Worm (Caenorhabditis elegans): Measurements from ENCODE around the gene R53.8.

The R53.8 gene

DNA sequence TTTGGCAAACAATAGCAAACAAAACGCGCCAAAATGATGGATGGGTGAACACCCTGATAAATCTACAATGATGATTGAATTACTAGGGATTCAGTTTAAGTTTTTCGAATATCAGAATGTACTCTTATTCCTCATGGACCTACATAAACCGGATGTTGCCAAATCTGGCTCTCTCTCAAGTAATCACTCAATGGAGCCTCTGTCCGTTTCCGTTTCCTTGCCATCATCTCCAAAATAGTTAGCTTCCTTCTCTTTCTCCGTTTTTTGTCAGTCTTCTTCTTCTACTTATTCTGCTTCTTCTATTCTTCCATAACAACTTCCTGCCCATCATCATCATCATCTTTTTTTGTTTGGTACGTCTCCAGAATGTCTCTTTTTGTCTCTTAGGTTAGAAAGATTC lies 11.2 kb upstream of the R53.8 start:
- TF ChIP-seq ztf-23 (GFP tag; IDR thresholded peaks at IDR 0.05), result no peak
- TF ChIP-seq ref-1 (GFP tag; conservative IDR thresholded peaks at IDR 0.05), result no peak
- TF ChIP-seq ztf-29 (GFP tag; IDR thresholded peaks at IDR 0.05), result no peak
- TF ChIP-seq med-1 (GFP tag; optimal IDR thresholded peaks at IDR 0.05; ENCODE audit: insufficient read depth), result no peak
- TF ChIP-seq klf-2 (GFP tag; conservative IDR thresholded peaks at IDR 0.05), result no peak
- TF ChIP-seq T22C8.4 (GFP tag; IDR thresholded peaks at IDR 0.05), result no peak
- no peak for TF ChIP-seq tab-1 (GFP tag; IDR thresholded peaks at IDR 0.05)
- TF ChIP-seq cog-1 (tag; optimal IDR thresholded peaks at IDR 0.05), result no peak
- TF ChIP-seq flt-1 (GFP tag; IDR thresholded peaks at IDR 0.05), result no peak

DNA sequence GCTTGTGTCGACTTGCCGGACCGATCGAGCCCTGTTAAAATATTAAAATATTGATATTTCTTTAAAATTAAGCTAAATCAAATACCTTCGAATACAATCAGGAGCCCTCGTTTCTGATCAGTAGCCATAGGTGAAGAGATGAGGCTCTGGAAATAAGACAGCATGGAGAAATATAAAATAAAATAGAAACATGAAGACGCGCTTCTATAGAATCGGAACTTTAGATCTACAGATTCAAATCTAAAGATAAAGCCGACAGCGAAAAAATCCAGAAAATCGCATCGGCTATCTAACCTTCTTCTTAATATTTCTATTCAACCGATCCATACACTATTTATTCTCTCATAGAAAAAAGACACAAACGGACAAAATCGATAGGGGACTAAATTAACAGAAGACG lies 9.6 kb upstream of the R53.8 start, which contains the start of gene dtmk-1:
Gene dtmk-1, minus strand, starts transcription at position 146 of the 400 bp plus-strand sequence.
- TF ChIP-seq T22C8.4 (GFP tag; IDR thresholded peaks at IDR 0.05) (no peak), flt-1 (GFP tag; IDR thresholded peaks at IDR 0.05) (no peak), ztf-23 (GFP tag; IDR thresholded peaks at IDR 0.05) (no peak), cog-1 (tag; optimal IDR thresholded peaks at IDR 0.05) (no peak), tab-1 (GFP tag; IDR thresholded peaks at IDR 0.05) (no peak), klf-2 (GFP tag; conservative IDR thresholded peaks at IDR 0.05) (no peak), med-1 (GFP tag; optimal IDR thresholded peaks at IDR 0.05; ENCODE audit: insufficient read depth) (no peak), ztf-29 (GFP tag; IDR thresholded peaks at IDR 0.05) (no peak), ref-1 (GFP tag; conservative IDR thresholded peaks at IDR 0.05) (no peak)

DNA sequence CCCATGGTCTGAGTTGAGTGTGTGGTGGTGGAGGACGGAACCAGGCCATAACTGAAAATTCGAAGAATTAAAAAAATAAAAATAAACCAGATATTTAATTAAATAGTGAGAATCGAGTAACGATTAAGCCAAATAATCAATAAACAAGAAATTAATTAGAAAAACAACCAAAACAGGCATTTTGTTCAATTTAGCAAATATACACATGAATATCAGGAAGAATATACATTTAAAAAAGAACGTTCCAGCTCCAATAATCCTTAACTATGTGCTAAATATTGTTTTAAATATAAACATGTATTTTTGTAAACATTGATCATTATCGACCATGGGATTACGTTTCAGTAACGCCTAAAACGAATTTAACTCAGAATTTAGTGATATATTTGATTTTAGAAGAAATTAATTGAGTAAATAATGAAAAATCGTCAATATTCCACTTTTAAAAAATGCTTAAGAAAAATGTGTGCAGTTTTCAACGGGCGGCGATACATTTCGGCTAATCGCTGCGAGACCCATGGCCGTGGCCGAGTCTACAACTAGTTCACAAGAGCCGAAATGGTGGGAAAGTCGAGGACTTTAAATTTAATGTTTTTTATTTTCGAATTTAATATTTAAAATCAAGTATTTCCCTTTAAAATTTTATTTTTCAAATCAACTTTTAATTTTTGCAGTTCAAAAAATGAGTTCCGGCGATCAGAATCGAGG lies 8.4 kb upstream of the R53.8 start, which contains the start of the genes R53.4 and psf-1:
Gene R53.4, minus strand, starts transcription at position 51 of the 708 bp plus-strand sequence.
Gene psf-1, plus strand, starts transcription at position 675 of the 708 bp plus-strand sequence.
- TF ChIP-seq T22C8.4 (GFP tag; IDR thresholded peaks at IDR 0.05), result no peak
- TF ChIP-seq ztf-23 (GFP tag; IDR thresholded peaks at IDR 0.05), result no peak
- TF ChIP-seq med-1 (GFP tag; optimal IDR thresholded peaks at IDR 0.05; ENCODE audit: insufficient read depth), result no peak
- TF ChIP-seq flt-1 (GFP tag; IDR thresholded peaks at IDR 0.05), result no peak
- no peak for TF ChIP-seq tab-1 (GFP tag; IDR thresholded peaks at IDR 0.05)
- TF ChIP-seq cog-1 (tag; optimal IDR thresholded peaks at IDR 0.05), result no peak

DNA sequence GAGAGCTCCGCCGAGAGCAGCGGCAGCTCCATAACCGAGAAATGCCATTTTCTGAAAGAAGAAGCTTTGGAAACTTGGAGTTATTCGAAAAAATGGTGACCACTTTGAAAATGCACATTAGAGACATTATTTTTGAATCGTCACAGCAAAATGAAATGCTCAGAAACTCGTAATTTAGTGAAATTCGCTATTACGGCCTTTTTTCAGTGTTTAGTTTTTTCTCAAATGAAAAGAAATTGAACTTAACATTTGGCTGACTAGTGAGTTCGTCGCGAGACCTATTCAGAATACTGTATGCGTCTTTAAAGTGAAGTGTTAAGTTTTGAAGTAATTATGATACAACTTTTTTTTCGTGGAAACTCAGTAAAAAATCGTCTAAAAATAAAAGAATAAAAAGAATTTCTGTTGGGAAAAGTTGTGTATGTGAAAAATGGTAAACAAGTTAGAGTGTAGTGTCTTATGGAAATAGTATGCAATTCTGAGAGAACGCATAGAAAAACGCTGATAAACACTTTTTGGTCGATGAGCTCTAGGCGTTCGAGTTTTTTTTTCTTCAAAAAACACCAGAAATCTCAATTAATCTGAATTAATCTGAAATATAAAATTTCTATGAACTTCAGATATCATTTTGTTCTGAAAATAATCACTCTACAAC lies 5.9 kb upstream of the R53.8 start, which contains the start of gene R53.5:
Gene R53.5, minus strand, starts transcription at position 51 of the 655 bp plus-strand sequence.
- TF ChIP-seq ztf-23 (GFP tag; IDR thresholded peaks at IDR 0.05) (no peak), cog-1 (tag; optimal IDR thresholded peaks at IDR 0.05) (no peak), klf-2 (GFP tag; conservative IDR thresholded peaks at IDR 0.05) (no peak), tab-1 (GFP tag; IDR thresholded peaks at IDR 0.05) (no peak), T22C8.4 (GFP tag; IDR thresholded peaks at IDR 0.05) (no peak), flt-1 (GFP tag; IDR thresholded peaks at IDR 0.05) (no peak), ref-1 (GFP tag; conservative IDR thresholded peaks at IDR 0.05) (no peak), med-1 (GFP tag; optimal IDR thresholded peaks at IDR 0.05; ENCODE audit: insufficient read depth) (no peak)

DNA sequence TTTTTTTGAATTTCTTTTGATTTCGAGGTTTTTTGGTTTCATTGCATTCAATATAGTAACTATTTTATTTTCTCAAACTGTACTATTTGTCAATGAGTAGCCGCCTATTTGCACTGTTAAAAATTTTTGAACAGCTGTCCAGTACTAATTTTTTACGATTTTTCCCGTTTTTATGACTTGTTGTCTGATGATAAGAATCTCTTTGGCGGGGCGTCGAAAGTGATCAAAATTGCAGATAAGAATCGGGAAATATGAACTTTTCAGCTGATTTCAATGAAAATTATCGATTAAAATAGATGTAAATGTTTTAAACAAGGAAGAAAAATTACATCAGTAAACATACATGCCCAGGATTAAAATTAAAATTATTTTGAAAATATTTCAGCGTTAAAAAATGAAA lies 2.3 kb upstream of the R53.8 start:
- TF ChIP-seq ztf-29 (GFP tag; IDR thresholded peaks at IDR 0.05) (no peak), med-1 (GFP tag; optimal IDR thresholded peaks at IDR 0.05; ENCODE audit: insufficient read depth) (no peak), flt-1 (GFP tag; IDR thresholded peaks at IDR 0.05) (no peak), ztf-23 (GFP tag; IDR thresholded peaks at IDR 0.05) (no peak), ref-1 (GFP tag; conservative IDR thresholded peaks at IDR 0.05) (no peak), cog-1 (tag; optimal IDR thresholded peaks at IDR 0.05) (no peak), tab-1 (GFP tag; IDR thresholded peaks at IDR 0.05) (no peak), T22C8.4 (GFP tag; IDR thresholded peaks at IDR 0.05) (no peak), klf-2 (GFP tag; conservative IDR thresholded peaks at IDR 0.05) (no peak)

DNA sequence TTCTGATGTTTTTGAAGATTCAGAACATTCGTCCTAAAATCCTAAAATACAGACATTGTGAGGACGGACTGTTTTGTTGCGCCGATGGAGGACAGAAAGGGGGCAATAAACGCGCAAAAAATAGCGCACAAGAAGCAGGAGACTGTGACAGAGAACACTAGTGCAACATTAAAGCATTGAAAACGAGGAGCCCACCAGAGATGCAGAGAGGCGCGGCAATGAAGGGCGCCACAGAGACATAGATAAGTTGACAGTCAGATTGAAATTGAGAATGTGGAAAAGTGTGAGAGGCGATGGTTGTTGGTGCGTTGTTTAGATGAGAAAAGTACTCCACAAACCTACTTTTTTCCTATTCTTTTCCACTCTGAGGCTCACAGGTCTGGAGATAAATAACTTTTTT lies 1.5 kb upstream of the R53.8 start, which contains the start of gene aakg-5:
Gene aakg-5, minus strand, starts transcription at position 159 of the 400 bp plus-strand sequence.
- TF ChIP-seq tab-1 (GFP tag; IDR thresholded peaks at IDR 0.05) (no peak), cog-1 (tag; optimal IDR thresholded peaks at IDR 0.05) (no peak), klf-2 (GFP tag; conservative IDR thresholded peaks at IDR 0.05) (no peak)

DNA sequence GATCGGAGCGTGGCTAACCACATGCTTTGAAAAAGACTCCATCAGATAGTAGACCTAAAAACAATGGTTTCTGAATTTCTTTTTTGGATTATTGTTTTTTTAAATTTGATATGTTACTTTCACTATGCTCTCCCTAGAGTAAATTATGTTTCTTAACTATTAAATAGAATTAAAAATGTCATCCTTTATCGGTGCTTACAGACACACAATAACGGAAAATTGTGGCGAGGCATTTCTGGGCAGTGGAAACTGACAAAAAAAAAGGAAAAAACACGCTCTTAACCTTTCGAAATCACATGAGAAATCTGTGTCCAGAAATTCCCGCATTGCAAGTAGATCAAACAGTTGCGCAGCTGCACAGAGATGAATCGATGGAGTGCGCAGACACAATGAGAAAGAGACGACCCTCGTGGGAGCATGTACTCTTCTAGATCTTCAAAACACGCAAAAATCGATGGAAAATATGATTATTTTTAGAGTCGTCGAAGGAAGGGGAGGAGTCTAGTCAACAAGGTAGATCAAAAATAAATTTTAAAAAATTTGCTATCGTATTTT lies 3.6 kb downstream of the R53.8 start, which contains the start of gene ZK892.6:
Gene ZK892.6, minus strand, starts transcription at position 51 of the 555 bp plus-strand sequence.
- no peak for TF ChIP-seq ztf-29 (GFP tag; IDR thresholded peaks at IDR 0.05)
- no peak for TF ChIP-seq T22C8.4 (GFP tag; IDR thresholded peaks at IDR 0.05)
- TF ChIP-seq cog-1 (tag; optimal IDR thresholded peaks at IDR 0.05), result no peak
- TF ChIP-seq ref-1 (GFP tag; conservative IDR thresholded peaks at IDR 0.05), result no peak
- TF ChIP-seq klf-2 (GFP tag; conservative IDR thresholded peaks at IDR 0.05), result no peak
- no peak for TF ChIP-seq tab-1 (GFP tag; IDR thresholded peaks at IDR 0.05)
- TF ChIP-seq med-1 (GFP tag; optimal IDR thresholded peaks at IDR 0.05; ENCODE audit: insufficient read depth), result no peak
- TF ChIP-seq flt-1 (GFP tag; IDR thresholded peaks at IDR 0.05), result no peak
- TF ChIP-seq ztf-23 (GFP tag; IDR thresholded peaks at IDR 0.05), result no peak

DNA sequence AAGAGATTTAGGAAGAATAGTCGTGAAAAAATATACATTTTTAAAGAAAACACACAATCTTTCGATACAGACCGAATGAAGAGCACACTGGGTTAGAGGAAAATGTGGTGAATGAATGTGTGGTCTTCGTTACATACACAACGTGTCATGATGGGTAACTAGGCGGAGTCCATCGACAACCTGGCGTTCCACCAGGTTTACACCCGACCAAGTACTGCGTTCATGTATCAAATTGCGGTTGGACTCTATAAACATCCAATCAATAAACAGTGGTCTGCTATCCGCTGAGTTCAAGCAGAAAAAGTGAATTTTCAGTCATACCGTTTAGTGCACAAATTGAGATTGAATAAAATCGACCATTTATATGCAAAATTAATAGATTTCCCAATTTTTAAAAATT lies 5.3 kb downstream of the R53.8 start, which contains the start of gene sdz-38:
Gene sdz-38, minus strand, starts transcription at position 101 of the 400 bp plus-strand sequence.
- TF ChIP-seq ref-1 (GFP tag; conservative IDR thresholded peaks at IDR 0.05), result no peak

DNA sequence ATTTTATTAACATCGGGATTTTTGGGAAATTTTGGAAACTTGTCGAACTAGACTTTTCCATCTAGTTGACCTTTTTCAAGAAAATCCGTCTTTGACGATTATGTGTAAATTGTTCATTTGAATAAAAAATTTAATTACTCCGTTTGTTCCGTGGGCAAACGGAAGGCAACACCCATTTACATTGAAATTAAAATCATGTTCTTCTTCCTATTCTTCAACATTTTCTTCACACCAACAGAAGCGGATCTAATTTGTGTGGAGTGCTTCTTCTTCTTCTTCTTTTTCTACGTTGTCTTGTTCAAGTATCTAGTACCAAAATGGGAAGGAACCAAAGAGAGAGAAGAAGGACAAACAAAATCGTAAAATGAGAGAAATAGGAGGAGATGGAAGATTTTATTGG lies 5.9 kb downstream of the R53.8 start:
- no peak for TF ChIP-seq tab-1 (GFP tag; IDR thresholded peaks at IDR 0.05)
- TF ChIP-seq T22C8.4 (GFP tag; IDR thresholded peaks at IDR 0.05), result no peak
- TF ChIP-seq cog-1 (tag; optimal IDR thresholded peaks at IDR 0.05), result no peak
- no peak for TF ChIP-seq ztf-29 (GFP tag; IDR thresholded peaks at IDR 0.05)
- TF ChIP-seq ztf-23 (GFP tag; IDR thresholded peaks at IDR 0.05), result no peak
- TF ChIP-seq klf-2 (GFP tag; conservative IDR thresholded peaks at IDR 0.05), result no peak
- no peak for TF ChIP-seq med-1 (GFP tag; optimal IDR thresholded peaks at IDR 0.05; ENCODE audit: insufficient read depth)
- no peak for TF ChIP-seq ref-1 (GFP tag; conservative IDR thresholded peaks at IDR 0.05)
- TF ChIP-seq flt-1 (GFP tag; IDR thresholded peaks at IDR 0.05), result no peak

All from whole organism, midembryonic.